4 fruit fly cellular contexts compared by ENCODE assay signal in the genomic region with DNA sequence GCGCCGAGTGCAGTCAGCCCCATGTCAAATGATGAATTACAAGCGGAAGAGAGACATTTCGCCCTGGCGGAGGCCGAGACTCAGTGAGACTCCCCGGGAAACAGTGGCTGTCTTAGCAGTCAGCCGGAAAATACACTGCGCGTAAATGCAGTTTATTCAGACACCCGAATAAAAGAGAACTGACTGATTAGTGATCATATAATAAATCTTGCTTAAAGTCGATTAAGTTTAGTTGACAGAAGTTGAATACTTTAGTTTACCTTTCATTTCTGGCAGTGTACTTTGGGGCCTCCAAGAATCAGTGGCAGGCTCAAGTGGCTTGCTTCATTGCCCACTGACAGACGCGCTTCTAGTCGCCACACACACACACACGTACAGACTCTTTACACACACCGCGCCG.
TF ChIP-seq lines count a peak whose summit lies in the region.

No protein-coding gene starts in this region.

- no peak for TF ChIP-seq CTCF in whole organism, embryonic (GFP tag; optimal IDR thresholded peaks at IDR 0.05; lab: Kevin White, UChicago)

TF ChIP-seq in whole organism, embryonic, 481 proteins besides CTCF, POLR2A, EP300 and RAD21 (continues in another document):
- TF ChIP-seq CG11695 (GFP tag; IDR thresholded peaks at IDR 0.05; lab: Robert Waterston, UW) (no peak), Bgb (GFP tag; IDR thresholded peaks at IDR 0.05; lab: Robert Waterston, UW; ENCODE audit: partially characterized antibody) (no peak), CG14050 (GFP tag; IDR thresholded peaks at IDR 0.05; lab: Robert Waterston, UW) (no peak), Dek (tag; optimal IDR thresholded peaks at IDR 0.05; lab: Kevin White, UChicago) (no peak), Optix (GFP tag; IDR thresholded peaks at IDR 0.05; lab: Robert Waterston, UW) (no peak), phol (tag; optimal IDR thresholded peaks at IDR 0.05; lab: Kevin White, UChicago) (peak; percentile 35), CG6765 (GFP tag; optimal IDR thresholded peaks at IDR 0.05; lab: Kevin White, UChicago) (no peak), Trl (optimal IDR thresholded peaks at IDR 0.05; lab: Kevin White, UChicago) (no peak), Trl (GFP tag; optimal IDR thresholded peaks at IDR 0.05; lab: Kevin White, UChicago) (no peak), so (GFP tag; IDR thresholded peaks at IDR 0.05; lab: Robert Waterston, UW) (no peak), fd96Cb (tag; optimal IDR thresholded peaks at IDR 0.05; lab: Kevin White, UChicago) (peak; percentile 10), CG33213 (GFP tag; optimal IDR thresholded peaks at IDR 0.05; lab: Kevin White, UChicago) (no peak), peb (GFP tag; IDR thresholded peaks at IDR 0.05; lab: Robert Waterston, UW) (no peak), CG10462 (GFP tag; optimal IDR thresholded peaks at IDR 0.05; lab: Kevin White, UChicago) (no peak), twi (tag; optimal IDR thresholded peaks at IDR 0.05; lab: Kevin White, UChicago) (no peak), ATbp (GFP tag; optimal IDR thresholded peaks at IDR 0.05; lab: Kevin White, UChicago) (no peak), sim (GFP tag; IDR thresholded peaks at IDR 0.05; lab: Robert Waterston, UW) (no peak), corto (GFP tag; optimal IDR thresholded peaks at IDR 0.05; lab: Kevin White, UChicago) (no peak), slou (GFP tag; optimal IDR thresholded peaks at IDR 0.05; lab: Kevin White, UChicago) (no peak), pum (GFP tag; optimal IDR thresholded peaks at IDR 0.05; lab: Kevin White, UChicago) (peak; percentile 34), CG18011 (GFP tag; optimal IDR thresholded peaks at IDR 0.05; lab: Kevin White, UChicago) (no peak), CG12219 (GFP tag; optimal IDR thresholded peaks at IDR 0.05; lab: Kevin White, UChicago) (peak; percentile 4), CG2199 (GFP tag; IDR thresholded peaks at IDR 0.05; lab: Robert Waterston, UW) (no peak)

TF ChIP-seq in whole organism, prepupa, 60 proteins besides CTCF, POLR2A, EP300 and RAD21 (continues in another document):
- TF ChIP-seq CG7368 (GFP tag; optimal IDR thresholded peaks at IDR 0.05; lab: Kevin White, UChicago) (peak; percentile 74), CG10669 (GFP tag; optimal IDR thresholded peaks at IDR 0.05; lab: Kevin White, UChicago) (peak; percentile 81), CG34406 (GFP tag; optimal IDR thresholded peaks at IDR 0.05; lab: Kevin White, UChicago) (peak; percentile 46), OdsH (GFP tag; optimal IDR thresholded peaks at IDR 0.05; lab: Kevin White, UChicago) (peak; percentile 67), ss (GFP tag; optimal IDR thresholded peaks at IDR 0.05; lab: Kevin White, UChicago) (peak; percentile 66 to 67), vri (GFP tag; optimal IDR thresholded peaks at IDR 0.05; lab: Kevin White, UChicago) (peak; percentile 2), CG9139 (GFP tag; optimal IDR thresholded peaks at IDR 0.05; lab: Kevin White, UChicago) (peak; percentile 67), CG8119 (GFP tag; IDR thresholded peaks at IDR 0.05; lab: Robert Waterston, UW) (peak; percentile 75), salr (GFP tag; optimal IDR thresholded peaks at IDR 0.05; lab: Kevin White, UChicago) (peak; percentile 51 to 66), Hr38 (GFP tag; optimal IDR thresholded peaks at IDR 0.05; lab: Kevin White, UChicago) (no peak), CG8319 (GFP tag; optimal IDR thresholded peaks at IDR 0.05; lab: Kevin White, UChicago) (peak; percentile 45), CG8632 (GFP tag; optimal IDR thresholded peaks at IDR 0.05; lab: Kevin White, UChicago) (peak; percentile 43), Hr4 (GFP tag; optimal IDR thresholded peaks at IDR 0.05; lab: Kevin White, UChicago) (peak; percentile 51), cyc (GFP tag; optimal IDR thresholded peaks at IDR 0.05; lab: Kevin White, UChicago) (peak; percentile 56), net (GFP tag; optimal IDR thresholded peaks at IDR 0.05; lab: Kevin White, UChicago) (peak; percentile 56), CG4318 (GFP tag; optimal IDR thresholded peaks at IDR 0.05; lab: Kevin White, UChicago) (peak; percentile 42), CG6163 (GFP tag; IDR thresholded peaks at IDR 0.05; lab: Robert Waterston, UW) (peak; percentile 87), Hr39 (GFP tag; optimal IDR thresholded peaks at IDR 0.05; lab: Kevin White, UChicago) (peak; percentile 58), topi (GFP tag; optimal IDR thresholded peaks at IDR 0.05; lab: Kevin White, UChicago) (peak; percentile 51), Ets96B (tag; optimal IDR thresholded peaks at IDR 0.05; lab: Kevin White, UChicago) (peak; percentile 79), CG15336 (GFP tag; IDR thresholded peaks at IDR 0.05; lab: Robert Waterston, UW) (peak; percentile 56; the same call in 1 of the 2 replicates), spab (GFP tag; optimal IDR thresholded peaks at IDR 0.05; lab: Kevin White, UChicago) (peak; percentile 76)

TF ChIP-seq in whole organism, pupa, 21 proteins besides CTCF, POLR2A, EP300 and RAD21:
- TF ChIP-seq EcR (GFP tag; optimal IDR thresholded peaks at IDR 0.05; lab: Kevin White, UChicago) (no peak), CG12605 (GFP tag; IDR thresholded peaks at IDR 0.05; lab: Robert Waterston, UW) (peak; percentile 48; the same call in 1 of the 2 replicates), CG34367 (tag; optimal IDR thresholded peaks at IDR 0.05; lab: Kevin White, UChicago) (peak; percentile 76), CG32121 (GFP tag; IDR thresholded peaks at IDR 0.05; lab: Robert Waterston, UW) (no peak), CG8301 (tag; optimal IDR thresholded peaks at IDR 0.05; lab: Kevin White, UChicago) (peak; percentile 77), Ets98B (GFP tag; IDR thresholded peaks at IDR 0.05; lab: Robert Waterston, UW) (peak; percentile 44), CG17806 (tag; optimal IDR thresholded peaks at IDR 0.05; lab: Kevin White, UChicago) (peak; percentile 70), Pif1B (GFP tag; optimal IDR thresholded peaks at IDR 0.05; lab: Kevin White, UChicago) (peak; percentile 70), CG10348 (GFP tag; IDR thresholded peaks at IDR 0.05; lab: Robert Waterston, UW) (no peak), fd96Ca (GFP tag; IDR thresholded peaks at IDR 0.05; lab: Robert Waterston, UW) (peak; percentile 82), Pif1A (GFP tag; optimal IDR thresholded peaks at IDR 0.05; lab: Kevin White, UChicago) (peak; percentile 84), CG4496 (GFP tag; IDR thresholded peaks at IDR 0.05; lab: Robert Waterston, UW) (peak; percentile 78), CG15710 (tag; optimal IDR thresholded peaks at IDR 0.05; lab: Kevin White, UChicago) (peak; percentile 73), rn (GFP tag; IDR thresholded peaks at IDR 0.05; lab: Robert Waterston, UW) (peak; percentile 45; the same call in 1 of the 2 replicates), CG13204 (GFP tag; optimal IDR thresholded peaks at IDR 0.05; lab: Kevin White, UChicago) (peak; percentile 56), CG8159 (tag; optimal IDR thresholded peaks at IDR 0.05; lab: Kevin White, UChicago) (peak; percentile 80), Snoo (tag; optimal IDR thresholded peaks at IDR 0.05; lab: Kevin White, UChicago) (peak; percentile 12), CG9948 (tag; optimal IDR thresholded peaks at IDR 0.05; lab: Kevin White, UChicago) (peak; percentile 63), CG14655 (GFP tag; optimal IDR thresholded peaks at IDR 0.05; lab: Kevin White, UChicago) (peak; percentile 84), D1 (tag; optimal IDR thresholded peaks at IDR 0.05; lab: Kevin White, UChicago) (no peak), gl (tag; optimal IDR thresholded peaks at IDR 0.05; lab: Kevin White, UChicago) (peak; percentile 71)
TF ChIP-seq in whole organism, pupa: peak in this region for 17.

TF ChIP-seq in whole organism, wandering third instar larva, 38 proteins besides CTCF, POLR2A, EP300 and RAD21 (continues in another document):
- TF ChIP-seq Vsx2 (GFP tag; optimal IDR thresholded peaks at IDR 0.05; lab: Kevin White, UChicago; ENCODE audit: partially characterized antibody) (no peak), lola (GFP tag; optimal IDR thresholded peaks at IDR 0.05; lab: Kevin White, UChicago) (no peak), CrebA (GFP tag; optimal IDR thresholded peaks at IDR 0.05; lab: Kevin White, UChicago; ENCODE audit: borderline replicate concordance) (no peak), br (GFP tag; optimal IDR thresholded peaks at IDR 0.05; lab: Kevin White, UChicago) (peak; percentile 10), Hr78 (GFP tag; optimal IDR thresholded peaks at IDR 0.05; lab: Kevin White, UChicago) (no peak), Hr83 (GFP tag; optimal IDR thresholded peaks at IDR 0.05; lab: Kevin White, UChicago; ENCODE audit: poor library complexity, severe bottlenecking) (no peak), Rel (GFP tag; optimal IDR thresholded peaks at IDR 0.05; lab: Kevin White, UChicago) (no peak), Rel (tag; optimal IDR thresholded peaks at IDR 0.05; lab: Kevin White, UChicago) (no peak), h (GFP tag; optimal IDR thresholded peaks at IDR 0.05; lab: Kevin White, UChicago) (peak; percentile 33), Mio (GFP tag; optimal IDR thresholded peaks at IDR 0.05; lab: Kevin White, UChicago) (no peak), rgr (GFP tag; optimal IDR thresholded peaks at IDR 0.05; lab: Kevin White, UChicago) (peak; percentile 31), pan (optimal IDR thresholded peaks at IDR 0.05; lab: Kevin White, UChicago) (no peak), Dif (GFP tag; optimal IDR thresholded peaks at IDR 0.05; lab: Kevin White, UChicago; ENCODE audit: partially characterized antibody) (no peak), Hnf4 (GFP tag; optimal IDR thresholded peaks at IDR 0.05; lab: Kevin White, UChicago) (peak; percentile 27), Dfd (GFP tag; optimal IDR thresholded peaks at IDR 0.05; lab: Kevin White, UChicago) (no peak), foxo (GFP tag; optimal IDR thresholded peaks at IDR 0.05; lab: Kevin White, UChicago) (peak in 1 of 2 experiments; percentile 51), psq (GFP tag; optimal IDR thresholded peaks at IDR 0.05; lab: Kevin White, UChicago) (peak; percentile 13), Myc (optimal IDR thresholded peaks at IDR 0.05; lab: Kevin White, UChicago) (no peak), Jra (GFP tag; optimal IDR thresholded peaks at IDR 0.05; lab: Kevin White, UChicago) (no peak), dl (GFP tag; optimal IDR thresholded peaks at IDR 0.05; lab: Kevin White, UChicago; ENCODE audit: insufficient read depth in 1 of 2, partially characterized antibody in 2 of 2) (no peak), fru (GFP tag; optimal IDR thresholded peaks at IDR 0.05; lab: Kevin White, UChicago) (peak; percentile 28), Abd-B (GFP tag; optimal IDR thresholded peaks at IDR 0.05; lab: Kevin White, UChicago) (no peak), HLH106 (tag; optimal IDR thresholded peaks at IDR 0.05; lab: Kevin White, UChicago) (peak; percentile 4), Sp1 (GFP tag; optimal IDR thresholded peaks at IDR 0.05; lab: Kevin White, UChicago) (no peak), OdsH (GFP tag; optimal IDR thresholded peaks at IDR 0.05; lab: Kevin White, UChicago) (no peak), sage (GFP tag; optimal IDR thresholded peaks at IDR 0.05; lab: Kevin White, UChicago) (no peak), ey (GFP tag; optimal IDR thresholded peaks at IDR 0.05; lab: Kevin White, UChicago) (peak; percentile 11), CG32264 (GFP tag; optimal IDR thresholded peaks at IDR 0.05; lab: Kevin White, UChicago) (no peak), dmrt93B (GFP tag; optimal IDR thresholded peaks at IDR 0.05; lab: Kevin White, UChicago) (no peak)

Comparison
In these comparisons a context has a peak if more than half of its experiments do, and no peak if none do; other contexts are left out.
1. Of the 7 proteins assayed by ChIP-seq in both whole organism, embryonic and whole organism, prepupa: peak only in whole organism, embryonic: Blimp-1; only in whole organism, prepupa: CG16779, Gug, Hr39, Lpt and Sox102F; in both: none; in neither: 1.